Worm (Caenorhabditis elegans) whole organism, L1 larva: ENCODE results near the gene ZK1290.11.
A peak's percentile ranks its signal among the peaks of the same experiment; 100 is the strongest.

ENCODE experiments used
- C34B4.2 ChIP-seq: sonication (generic microtip); optimal IDR thresholded peaks from 2 replicates; lab custom pipeline; 2017; ENCODE audit warnings: mild to moderate bottlenecking, missing genetic modification characterization, missing compliant biosample characterization
- Y116A8C.19 ChIP-seq: sonication (generic microtip); optimal IDR thresholded peaks from 2 replicates; lab custom pipeline; 2016; ENCODE audit warnings: missing compliant biosample characterization, missing genetic modification characterization, borderline replicate concordance
- aly-2 ChIP-seq: fragments of 150-350 bp; optimal IDR thresholded peaks from 2 replicates; lab custom pipeline; 2014; ENCODE audit warnings: missing biosample characterization, missing genetic modification characterization
- ceh-8 ChIP-seq: fragments of 200-800 bp; sonication (Bioruptor generic); optimal IDR thresholded peaks from 2 replicates; lab custom pipeline; 2018; ENCODE audit warnings: mild to moderate bottlenecking, missing genetic modification characterization, moderate library complexity, missing compliant biosample characterization
- ceh-82 ChIP-seq, 3 experiments: fragments of 150-350 bp in 1 of 3; sonication (generic microtip) in 2 of 3; optimal IDR thresholded peaks; 2 replicates each; lab custom pipeline; 2014 to 2017; ENCODE audit warnings: missing biosample characterization in 3 of 3, missing genetic modification characterization in 3 of 3
- ceh-88 ChIP-seq: fragments of 200-800 bp; sonication (Bioruptor generic); IDR thresholded peaks from 2 replicates; pipeline ENCODE4 v1.3.6; 2022; ENCODE audit warnings: missing genetic modification characterization, missing compliant biosample characterization
- ceh-90 ChIP-seq: sonication (generic microtip); optimal IDR thresholded peaks from 2 replicates; lab custom pipeline; 2016; ENCODE audit warnings: missing genetic modification characterization, missing compliant biosample characterization
- ces-1 ChIP-seq: fragments of 150-350 bp; optimal IDR thresholded peaks from 2 replicates; lab custom pipeline; 2014; ENCODE audit warnings: missing biosample characterization, missing genetic modification reagents, missing genetic modification characterization
- egl-13 ChIP-seq: sonication (generic microtip); optimal IDR thresholded peaks from 2 replicates; lab custom pipeline; 2016; ENCODE audit warnings: missing genotype, missing genetic modification reagents, missing genetic modification characterization, missing compliant biosample characterization
- ets-5 ChIP-seq: fragments of 200-800 bp; sonication (Bioruptor generic); IDR thresholded peaks from 2 replicates; pipeline ENCODE4 v1.3.6; 2022; ENCODE audit warnings: missing genetic modification characterization, missing compliant biosample characterization
- fkh-4 ChIP-seq: sonication (generic microtip); optimal IDR thresholded peaks from 2 replicates; lab custom pipeline; 2016; ENCODE audit warnings: missing compliant biosample characterization, missing genetic modification characterization, borderline replicate concordance
- fkh-8 ChIP-seq: sonication (generic microtip); optimal IDR thresholded peaks from 2 replicates; lab custom pipeline; 2016; ENCODE audit warnings: mild to moderate bottlenecking, missing genetic modification characterization, missing compliant biosample characterization
- fos-1 ChIP-seq: fragments of 150-350 bp; optimal IDR thresholded peaks from 2 replicates; lab custom pipeline; 2014; ENCODE audit warnings: missing biosample characterization, missing genetic modification characterization
- grh-1 ChIP-seq: fragments of 200-800 bp; sonication (Bioruptor generic); IDR thresholded peaks from 2 replicates; pipeline ENCODE4 v1.3.6; 2022; ENCODE audit warnings: missing genetic modification reagents, missing genetic modification characterization, missing compliant biosample characterization
- hlh-17 ChIP-seq: fragments of 200-800 bp; sonication (Bioruptor generic); optimal IDR thresholded peaks from 2 replicates; lab custom pipeline; 2018; ENCODE audit warnings: missing genetic modification characterization, mild to moderate bottlenecking, missing compliant biosample characterization, moderate library complexity, borderline replicate concordance
- hpl-2 ChIP-seq: fragments of 150-350 bp; optimal IDR thresholded peaks from 2 replicates; lab custom pipeline; 2014; ENCODE audit warnings: missing biosample characterization, missing genetic modification reagents, missing genetic modification characterization
- irx-1 ChIP-seq: sonication (generic microtip); optimal IDR thresholded peaks from 2 replicates; lab custom pipeline; 2016; ENCODE audit warnings: missing genetic modification characterization, missing compliant biosample characterization
- isw-1 ChIP-seq: fragments of 200-800 bp; sonication (Bioruptor generic); IDR thresholded peaks from 2 replicates; pipeline ENCODE4 v1.3.6; 2022; ENCODE audit warnings: missing genetic modification characterization, missing compliant biosample characterization
- lin-14 ChIP-seq: fragments of 200-800 bp; sonication (Bioruptor generic); optimal IDR thresholded peaks from 2 replicates; lab custom pipeline; 2018; ENCODE audit warnings: mild to moderate bottlenecking, missing genetic modification characterization, moderate library complexity, missing compliant biosample characterization
- lin-15B ChIP-seq: fragments of 150-350 bp; sonication (generic microtip); optimal IDR thresholded peaks from 3 replicates; lab custom pipeline; 2014; ENCODE audit warnings: missing biosample characterization, missing genetic modification characterization
- lin-35 ChIP-seq, 2 experiments: fragments of 150-350 bp; optimal IDR thresholded peaks; 2 replicates each; lab custom pipeline; 2014; ENCODE audit warnings: missing biosample characterization in 2 of 2, missing genetic modification characterization in 2 of 2, missing genetic modification reagents in 2 of 2
- lin-39 ChIP-seq: fragments of 150-350 bp; optimal IDR thresholded peaks from 2 replicates; lab custom pipeline; 2014; ENCODE audit warnings: missing biosample characterization, missing genetic modification reagents, missing genetic modification characterization
- lir-3 ChIP-seq: sonication (generic microtip); optimal IDR thresholded peaks from 2 replicates; lab custom pipeline; 2016; ENCODE audit warnings: mild to moderate bottlenecking, missing genetic modification characterization, moderate library complexity, missing compliant biosample characterization; ENCODE audit not compliant: poor library complexity
- lsy-2 ChIP-seq, 2 experiments: fragments of 150-350 bp; optimal IDR thresholded peaks; 2 replicates each; lab custom pipeline; 2014; ENCODE audit warnings: missing biosample characterization in 2 of 2, missing genetic modification characterization in 2 of 2
- mab-9 ChIP-seq: fragments of 200-800 bp; sonication (Bioruptor generic); IDR thresholded peaks from 2 replicates; pipeline ENCODE4 v1.3.6; 2022; ENCODE audit warnings: missing genetic modification reagents, missing genetic modification characterization, missing compliant biosample characterization
- mdl-1 ChIP-seq, 2 experiments: fragments of 150-350 bp; optimal IDR thresholded peaks; 2 replicates each; lab custom pipeline; 2014 to 2017; ENCODE audit warnings: missing biosample characterization in 2 of 2, missing genetic modification characterization in 2 of 2, inconsistent platforms in 1 of 2
- mep-1 ChIP-seq: fragments of 150-350 bp; optimal IDR thresholded peaks from 2 replicates; lab custom pipeline; 2014; ENCODE audit warnings: missing biosample characterization, missing genetic modification characterization
- nhr-11 ChIP-seq: fragments of 150-350 bp; optimal IDR thresholded peaks from 2 replicates; lab custom pipeline; 2014; ENCODE audit warnings: missing biosample characterization, missing genetic modification characterization
- nhr-12 ChIP-seq: sonication (generic microtip); optimal IDR thresholded peaks from 2 replicates; lab custom pipeline; 2017; ENCODE audit warnings: missing biosample characterization, missing genetic modification characterization
- nhr-237 ChIP-seq: fragments of 150-350 bp; optimal IDR thresholded peaks from 2 replicates; lab custom pipeline; 2014; ENCODE audit warnings: missing biosample characterization, missing genetic modification characterization
- nhr-28 ChIP-seq: fragments of 150-350 bp; optimal IDR thresholded peaks from 2 replicates; lab custom pipeline; 2014; ENCODE audit warnings: missing biosample characterization, missing genetic modification characterization
- nhr-47 ChIP-seq: sonication (generic microtip); optimal IDR thresholded peaks from 2 replicates; lab custom pipeline; 2016; ENCODE audit warnings: mild to moderate bottlenecking, missing genetic modification characterization, moderate library complexity, missing compliant biosample characterization
- nhr-71 ChIP-seq: sonication (generic microtip); optimal IDR thresholded peaks from 2 replicates; lab custom pipeline; 2016; ENCODE audit warnings: mild to moderate bottlenecking, missing genetic modification characterization, moderate library complexity, missing compliant biosample characterization
- nhr-76 ChIP-seq: sonication (generic microtip); optimal IDR thresholded peaks from 2 replicates; lab custom pipeline; 2017; ENCODE audit warnings: missing biosample characterization, missing genetic modification characterization
- nhr-85 ChIP-seq: sonication (generic microtip); peaks from one replicate; lab custom pipeline; 2016; ENCODE audit warnings: missing genetic modification characterization, inconsistent platforms, missing compliant biosample characterization
- pax-3 ChIP-seq: fragments of 200-800 bp; sonication (Bioruptor generic); optimal IDR thresholded peaks from 2 replicates; lab custom pipeline; 2018; ENCODE audit warnings: mild to moderate bottlenecking, missing genetic modification characterization, moderate library complexity, missing compliant biosample characterization
- snpc-4 ChIP-seq: fragments of 150-350 bp; optimal IDR thresholded peaks from 2 replicates; lab custom pipeline; 2014; ENCODE audit warnings: missing biosample characterization, missing genetic modification characterization
- sox-4 ChIP-seq: sonication (generic microtip); optimal IDR thresholded peaks from 2 replicates; lab custom pipeline; 2016; ENCODE audit warnings: missing genetic modification characterization, missing compliant biosample characterization
- sup-37 ChIP-seq: fragments of 200-800 bp; sonication (Bioruptor generic); optimal IDR thresholded peaks from 2 replicates; lab custom pipeline; 2018; ENCODE audit warnings: mild to moderate bottlenecking, missing genetic modification characterization, missing compliant biosample characterization
- swsn-7 ChIP-seq: sonication (generic microtip); optimal IDR thresholded peaks from 2 replicates; lab custom pipeline; 2016; ENCODE audit warnings: missing genetic modification characterization, missing compliant biosample characterization
- tbx-2 ChIP-seq: sonication (generic microtip); optimal IDR thresholded peaks from 2 replicates; lab custom pipeline; 2016; ENCODE audit warnings: missing genetic modification characterization, missing compliant biosample characterization
- unc-86 ChIP-seq: sonication (generic microtip); optimal IDR thresholded peaks from 2 replicates; lab custom pipeline; 2016; ENCODE audit warnings: missing genetic modification characterization, missing compliant biosample characterization
- vab-15 ChIP-seq: sonication (generic microtip); optimal IDR thresholded peaks from 2 replicates; lab custom pipeline; 2017; ENCODE audit warnings: missing genotype, mild to moderate bottlenecking, missing genetic modification characterization, missing compliant biosample characterization
- xbp-1 ChIP-seq: sonication (generic microtip); optimal IDR thresholded peaks from 2 replicates; lab custom pipeline; 2016; ENCODE audit warnings: missing genetic modification characterization, missing compliant biosample characterization
- zag-1 ChIP-seq: fragments of 150-350 bp; optimal IDR thresholded peaks from 2 replicates; lab custom pipeline; 2014; ENCODE audit warnings: missing biosample characterization, missing genetic modification characterization
- zip-4 ChIP-seq: fragments of 200-800 bp; sonication (Bioruptor generic); optimal IDR thresholded peaks from 2 replicates; lab custom pipeline; 2018; ENCODE audit warnings: mild to moderate bottlenecking, missing genetic modification characterization, moderate library complexity, missing compliant biosample characterization
- ztf-11 ChIP-seq, 2 experiments: sonication (generic microtip); optimal IDR thresholded peaks; 2 replicates each; lab custom pipeline; 2016 to 2017; ENCODE audit warnings: missing genetic modification characterization in 2 of 2, missing biosample characterization in 1 of 2, missing compliant biosample characterization in 1 of 2
- ztf-4 ChIP-seq: fragments of 150-350 bp; optimal IDR thresholded peaks from 2 replicates; lab custom pipeline; 2014; ENCODE audit warnings: missing biosample characterization, missing genetic modification characterization

Gene ZK1290.11

ce11 chrII:7593227-7593626 lies 31.8 kb upstream of the ZK1290.11 start (continued):
- TF ChIP-seq fkh-4 (tag; lab: Kevin White, UChicago) (no peak), xbp-1 (tag; lab: Kevin White, UChicago) (peak; percentile 22), irx-1 (tag; lab: Kevin White, UChicago) (no peak), lin-15B (tag; lab: Kevin White, UChicago) (no peak), lsy-2 (tag; optimal IDR thresholded peaks at IDR 0.05; lab: Kevin White, UChicago) (peak; percentile 3 to 23), lin-14 (GFP tag; lab: Kevin White, UChicago) (peak; percentile 93), nhr-76 (tag; lab: Kevin White, UChicago) (no peak), ces-1 (GFP tag; lab: Kevin White, UChicago) (no peak), tbx-2 (peak; percentile 49), nhr-71 (tag; lab: Kevin White, UChicago) (peak; percentile 63), nhr-47 (tag; lab: Kevin White, UChicago) (peak; percentile 67), egl-13 (tag; lab: Kevin White, UChicago) (peak; percentile 51), ceh-8 (GFP tag; lab: Kevin White, UChicago) (no peak), ceh-90 (no peak)

- TF ChIP-seq irx-1 (tag; lab: Kevin White, UChicago) (no peak), xbp-1 (tag; lab: Kevin White, UChicago) (no peak), ztf-11 (tag; optimal IDR thresholded peaks at IDR 0.05; lab: Kevin White, UChicago) (no peak), Y116A8C.19 (tag; lab: Kevin White, UChicago) (no peak), lin-39 (no peak), fkh-8 (tag; lab: Kevin White, UChicago) (no peak), aly-2 (no peak), mep-1 (tag; lab: Kevin White, UChicago) (no peak), vab-15 (tag; lab: Kevin White, UChicago) (no peak), C34B4.2 (tag; lab: Kevin White, UChicago) (no peak), fos-1 (tag; lab: Kevin White, UChicago) (no peak), ceh-88 (GFP tag; lab: Robert Waterston, UW) (no peak), sox-4 (tag; lab: Kevin White, UChicago) (no peak), lin-14 (GFP tag; lab: Kevin White, UChicago) (peak; percentile 71), nhr-71 (tag; lab: Kevin White, UChicago) (no peak), nhr-12 (no peak), nhr-85 (tag; lab: Kevin White, UChicago) (no peak), isw-1 (GFP tag; lab: Robert Waterston, UW) (no peak), zag-1 (tag; lab: Kevin White, UChicago) (no peak), lin-35 (GFP tag; optimal IDR thresholded peaks at IDR 0.05; lab: Kevin White, UChicago) (no peak), nhr-237 (no peak), swsn-7 (tag; lab: Kevin White, UChicago) (no peak), pax-3 (tag; lab: Kevin White, UChicago) (no peak), tbx-2 (peak; percentile 3), hlh-17 (GFP tag; lab: Kevin White, UChicago) (no peak), zip-4 (GFP tag; lab: Kevin White, UChicago) (no peak), mdl-1 (tag; optimal IDR thresholded peaks at IDR 0.05; lab: Kevin White, UChicago) (no peak), ces-1 (GFP tag; lab: Kevin White, UChicago) (no peak), lir-3 (tag; lab: Kevin White, UChicago) (no peak), ztf-4 (tag; lab: Kevin White, UChicago) (no peak), nhr-28 (no peak), egl-13 (tag; lab: Kevin White, UChicago) (peak; percentile 21), ceh-8 (GFP tag; lab: Kevin White, UChicago) (peak; percentile 73), hpl-2 (GFP tag; lab: Kevin White, UChicago) (no peak), ceh-82 (tag; optimal IDR thresholded peaks at IDR 0.05; lab: Kevin White, UChicago) (no peak), sup-37 (GFP tag; lab: Kevin White, UChicago) (no peak), grh-1 (GFP tag; lab: Robert Waterston, UW) (no peak), snpc-4 (tag; lab: Kevin White, UChicago) (no peak), unc-86 (tag; lab: Kevin White, UChicago) (peak; percentile 28), ets-5 (GFP tag; lab: Robert Waterston, UW) (no peak), mab-9 (GFP tag; lab: Robert Waterston, UW) (no peak), nhr-11 (tag; lab: Kevin White, UChicago) (no peak)
Measured at ce11 chrII:7588295-7588694, 26.9 kb upstream of the ZK1290.11 start.
